Worm (Caenorhabditis elegans): Measurements from ENCODE around the gene lro-1.

Gene lro-1

ce11 chrX:6277252-6277651, 5.4 kb downstream of the lro-1 start:
- TF ChIP-seq ztf-16 (tag; optimal IDR thresholded peaks at IDR 0.05) (no peak), sdc-2 (tag; optimal IDR thresholded peaks at IDR 0.05) (no peak), ceh-45 (GFP tag; IDR thresholded peaks at IDR 0.05) (no peak), pax-1 (tag; optimal IDR thresholded peaks at IDR 0.05) (no peak), ceh-48 (tag; optimal IDR thresholded peaks at IDR 0.05) (no peak), odd-2 (tag; optimal IDR thresholded peaks at IDR 0.05) (no peak), ceh-22 (tag; optimal IDR thresholded peaks at IDR 0.05) (no peak), dmd-4 (tag; optimal IDR thresholded peaks at IDR 0.05; ENCODE audit: borderline replicate concordance) (no peak), ceh-31 (tag; optimal IDR thresholded peaks at IDR 0.05) (no peak), pha-2 (tag; optimal IDR thresholded peaks at IDR 0.05) (no peak), pha-4 (tag; optimal IDR thresholded peaks at IDR 0.05) (no peak), ceh-24 (tag; optimal IDR thresholded peaks at IDR 0.05) (no peak), mec-3 (tag; optimal IDR thresholded peaks at IDR 0.05; ENCODE audit: borderline replicate concordance) (no peak), dve-1 (tag; optimal IDR thresholded peaks at IDR 0.05) (no peak), K09A11.1 (tag; optimal IDR thresholded peaks at IDR 0.05; ENCODE audit: insufficient read depth) (no peak)

ce11 chrX:6278296-6278695, 6.4 kb downstream of the lro-1 start:
- TF ChIP-seq K02D7.2 (tag; optimal IDR thresholded peaks at IDR 0.05) (no peak), hlh-6 (tag; optimal IDR thresholded peaks at IDR 0.05) (no peak), lin-11 (tag; optimal IDR thresholded peaks at IDR 0.05) (no peak), ceh-31 (tag; optimal IDR thresholded peaks at IDR 0.05) (no peak), mec-3 (tag; optimal IDR thresholded peaks at IDR 0.05; ENCODE audit: borderline replicate concordance) (no peak)

ce11 chrX:6279625-6280024, 7.7 kb downstream of the lro-1 start, which contains the start of gene col-166:
Gene col-166, plus strand, starts transcription at chrX:6280016.
- TF ChIP-seq K02D7.2 (tag; optimal IDR thresholded peaks at IDR 0.05) (no peak), lin-11 (tag; optimal IDR thresholded peaks at IDR 0.05) (no peak), K09A11.1 (tag; optimal IDR thresholded peaks at IDR 0.05; ENCODE audit: insufficient read depth) (no peak), C08G9.2 (tag; optimal IDR thresholded peaks at IDR 0.05) (no peak), hlh-6 (tag; optimal IDR thresholded peaks at IDR 0.05) (no peak), ceh-45 (GFP tag; IDR thresholded peaks at IDR 0.05) (no peak), ceh-19 (GFP tag; optimal IDR thresholded peaks at IDR 0.05) (no peak), ceh-18 (tag; optimal IDR thresholded peaks at IDR 0.05) (no peak), elt-2 (tag; optimal IDR thresholded peaks at IDR 0.05) (no peak), unc-55 (GFP tag; optimal IDR thresholded peaks at IDR 0.05) (no peak), ref-2 (tag; optimal IDR thresholded peaks at IDR 0.05) (no peak), pha-2 (tag; optimal IDR thresholded peaks at IDR 0.05) (no peak), ztf-16 (tag; optimal IDR thresholded peaks at IDR 0.05) (no peak), ceh-24 (tag; optimal IDR thresholded peaks at IDR 0.05) (no peak), hlh-30 (tag; optimal IDR thresholded peaks at IDR 0.05; ENCODE audit: insufficient read depth) (no peak), T23F11.4 (GFP tag; optimal IDR thresholded peaks at IDR 0.05) (no peak), pax-1 (tag; optimal IDR thresholded peaks at IDR 0.05) (no peak)

- TF ChIP-seq pros-1 (tag; optimal IDR thresholded peaks at IDR 0.05) (no peak), ttx-3 (tag; optimal IDR thresholded peaks at IDR 0.05) (no peak), odd-2 (tag; optimal IDR thresholded peaks at IDR 0.05) (no peak), ceh-2 (tag; optimal IDR thresholded peaks at IDR 0.05) (no peak), madf-2 (tag; optimal IDR thresholded peaks at IDR 0.05) (no peak), ceh-18 (tag; optimal IDR thresholded peaks at IDR 0.05) (no peak), sox-4 (tag; optimal IDR thresholded peaks at IDR 0.05) (no peak), pag-3 (tag; optimal IDR thresholded peaks at IDR 0.05; ENCODE audit: borderline replicate concordance) (no peak), tbx-2 (tag; optimal IDR thresholded peaks at IDR 0.05) (no peak), eyg-1 (tag; optimal IDR thresholded peaks at IDR 0.05) (no peak), ceh-19 (GFP tag; optimal IDR thresholded peaks at IDR 0.05) (no peak), C38D4.7 (GFP tag; optimal IDR thresholded peaks at IDR 0.05) (no peak)
These were observed 9.1 kb downstream of the lro-1 start for ce11 chrX:6280998-6281397.
